Worm (Caenorhabditis elegans) whole organism, young adult: ENCODE results near the gene hex-3.

ENCODE experiments used
- C06A6.2 ChIP-seq: fragments of 200-800 bp; sonication (Bioruptor generic); conservative IDR thresholded peaks from 2 replicates; pipeline ENCODE4 v1.3.6; 2022; ENCODE audit warnings: missing genetic modification characterization, missing compliant biosample characterization
- C17E4.6 ChIP-seq: fragments of 200-800 bp; sonication (Bioruptor generic); IDR thresholded peaks from 2 replicates; pipeline ENCODE4 v1.3.6; 2022; ENCODE audit warnings: missing genetic modification reagents, missing genetic modification characterization, missing compliant biosample characterization
- D2030.7 ChIP-seq: fragments of 200-800 bp; sonication (Bioruptor generic); IDR thresholded peaks from 2 replicates; pipeline ENCODE4 v1.3.6; 2022; ENCODE audit warnings: missing genetic modification reagents, missing genetic modification characterization, missing compliant biosample characterization
- F10E7.11 ChIP-seq: sonication (generic microtip); optimal IDR thresholded peaks from 2 replicates; lab custom pipeline; 2017; ENCODE audit warnings: mild to moderate bottlenecking, missing genetic modification characterization, moderate library complexity, missing compliant biosample characterization
- F22D6.2 ChIP-seq: sonication (generic microtip); optimal IDR thresholded peaks from 2 replicates; lab custom pipeline; 2016; ENCODE audit warnings: mild to moderate bottlenecking, missing genetic modification characterization, missing compliant biosample characterization
- F37B4.10 ChIP-seq: fragments of 200-800 bp; sonication (Bioruptor generic); IDR thresholded peaks from 2 replicates; pipeline ENCODE4 v1.3.6; 2022; ENCODE audit warnings: missing genetic modification characterization, missing compliant biosample characterization
- F39B2.1 ChIP-seq: fragments of 200-800 bp; sonication (Bioruptor generic); IDR thresholded peaks from 2 replicates; pipeline ENCODE4 v1.3.6; 2022; ENCODE audit warnings: missing genetic modification reagents, missing genetic modification characterization, missing compliant biosample characterization
- K11D2.4 ChIP-seq: fragments of 200-800 bp; sonication (Bioruptor generic); IDR thresholded peaks from 2 replicates; pipeline ENCODE4 v1.3.6; 2022; ENCODE audit warnings: missing genetic modification reagents, missing genetic modification characterization, missing compliant biosample characterization
- T07F8.4 ChIP-seq: sonication (generic microtip); optimal IDR thresholded peaks from 2 replicates; lab custom pipeline; 2016; ENCODE audit warnings: mild to moderate bottlenecking, missing genetic modification characterization, moderate library complexity, missing compliant biosample characterization
- Y53G8AR.9 ChIP-seq: fragments of 200-800 bp; sonication (Bioruptor generic); conservative IDR thresholded peaks from 2 replicates; pipeline ENCODE4 v1.3.6; 2022; ENCODE audit warnings: missing genetic modification reagents, missing genetic modification characterization, missing compliant biosample characterization
- akir-1 ChIP-seq: fragments of 200-800 bp; sonication (Bioruptor generic); optimal IDR thresholded peaks from 2 replicates; lab custom pipeline; 2018; ENCODE audit warnings: mild to moderate bottlenecking, missing genetic modification characterization, moderate library complexity, missing compliant biosample characterization
- atf-7 ChIP-seq: sonication (generic microtip); optimal IDR thresholded peaks from 2 replicates; lab custom pipeline; 2017; ENCODE audit warnings: mild to moderate bottlenecking, missing genetic modification characterization, missing compliant biosample characterization
- attf-3 ChIP-seq: fragments of 200-800 bp; sonication (Bioruptor generic); conservative IDR thresholded peaks from 2 replicates; pipeline ENCODE4 v1.3.6; 2022; ENCODE audit warnings: missing genetic modification reagents, missing genetic modification characterization, missing compliant biosample characterization
- ceh-100 ChIP-seq: fragments of 200-800 bp; sonication (Bioruptor generic); IDR thresholded peaks from 2 replicates; pipeline ENCODE4 v1.3.6; 2022; ENCODE audit warnings: missing genetic modification reagents, missing genetic modification characterization, missing compliant biosample characterization
- ceh-40 ChIP-seq: fragments of 200-800 bp; sonication (Bioruptor generic); IDR thresholded peaks from 2 replicates; pipeline ENCODE4 v1.3.6; 2022; ENCODE audit warnings: missing genetic modification characterization, missing compliant biosample characterization
- die-1 ChIP-seq: sonication (generic microtip); optimal IDR thresholded peaks from 2 replicates; lab custom pipeline; 2016; ENCODE audit warnings: missing genotype, mild to moderate bottlenecking, missing genetic modification characterization, missing compliant biosample characterization
- dpff-1 ChIP-seq: sonication (generic microtip); optimal IDR thresholded peaks from 2 replicates; lab custom pipeline; 2017; ENCODE audit warnings: mild to moderate bottlenecking, missing genetic modification characterization, missing compliant biosample characterization
- dpl-1 ChIP-seq: fragments of 150-350 bp; optimal IDR thresholded peaks from 2 replicates; lab custom pipeline; 2014; ENCODE audit warnings: missing biosample characterization, missing genetic modification reagents, missing genetic modification characterization
- egl-44 ChIP-seq: fragments of 200-800 bp; sonication (Bioruptor generic); IDR thresholded peaks from 2 replicates; pipeline ENCODE4 v1.3.6; 2022; ENCODE audit warnings: missing genetic modification reagents, missing genetic modification characterization, missing compliant biosample characterization
- ekl-4 ChIP-seq: fragments of 200-800 bp; sonication (Bioruptor generic); IDR thresholded peaks from 2 replicates; pipeline ENCODE4 v1.3.6; 2022; ENCODE audit warnings: missing genetic modification reagents, missing genetic modification characterization, missing compliant biosample characterization
- fkh-3 ChIP-seq: sonication (generic microtip); optimal IDR thresholded peaks from 2 replicates; lab custom pipeline; 2016; ENCODE audit warnings: mild to moderate bottlenecking, missing genetic modification characterization, missing compliant biosample characterization
- him-1 ChIP-seq: sonication (generic microtip); optimal IDR thresholded peaks from 2 replicates; lab custom pipeline; 2016; ENCODE audit warnings: missing genotype, missing genetic modification reagents, missing genetic modification characterization, missing compliant biosample characterization
- hsf-1 ChIP-seq: fragments of 200-800 bp; sonication (Bioruptor generic); IDR thresholded peaks from 2 replicates; pipeline ENCODE4 v1.3.6; 2022; ENCODE audit warnings: missing genetic modification reagents, missing genetic modification characterization, missing compliant biosample characterization
- lag-1 ChIP-seq: fragments of 200-800 bp; sonication (Bioruptor generic); IDR thresholded peaks from 2 replicates; pipeline ENCODE4 v1.3.6; 2022; ENCODE audit warnings: missing genetic modification reagents, missing genetic modification characterization, missing compliant biosample characterization
- lin-26 ChIP-seq: fragments of 200-800 bp; sonication (Bioruptor generic); IDR thresholded peaks from 2 replicates; pipeline ENCODE4 v1.3.6; 2022; ENCODE audit warnings: missing genetic modification reagents, missing genetic modification characterization, missing compliant biosample characterization
- lin-35 ChIP-seq, 3 experiments: fragments of 150-350 bp in 2 of 3; sonication (generic microtip) in 1 of 3; optimal IDR thresholded peaks; 2 replicates each; lab custom pipeline; 2014 to 2018; ENCODE audit warnings: missing biosample characterization in 3 of 3, missing genetic modification characterization in 3 of 3, missing genetic modification reagents in 3 of 3
- lin-40 ChIP-seq: sonication (generic microtip); optimal IDR thresholded peaks from 2 replicates; lab custom pipeline; 2016; ENCODE audit warnings: missing genetic modification characterization, mild to moderate bottlenecking, missing compliant biosample characterization, missing genotype, missing genetic modification reagents
- mcd-1 ChIP-seq: fragments of 200-800 bp; sonication (Bioruptor generic); IDR thresholded peaks from 2 replicates; pipeline ENCODE4 v1.3.6; 2022; ENCODE audit warnings: missing genetic modification reagents, missing genetic modification characterization, missing compliant biosample characterization
- nfya-1 ChIP-seq: sonication (generic microtip); optimal IDR thresholded peaks from 2 replicates; lab custom pipeline; 2017; ENCODE audit warnings: antibody characterized with exemption, missing compliant biosample characterization, missing genetic modification characterization, borderline replicate concordance; ENCODE audit not compliant: insufficient read depth
- nhr-120 ChIP-seq: fragments of 200-800 bp; sonication (Bioruptor generic); IDR thresholded peaks from 2 replicates; pipeline ENCODE4 v1.3.6; 2022; ENCODE audit warnings: missing genetic modification characterization, missing compliant biosample characterization
- nhr-80 ChIP-seq: sonication (generic microtip); optimal IDR thresholded peaks from 2 replicates; lab custom pipeline; 2016; ENCODE audit warnings: missing genetic modification characterization, missing compliant biosample characterization
- nhr-90 ChIP-seq: sonication (generic microtip); optimal IDR thresholded peaks from 2 replicates; lab custom pipeline; 2016; ENCODE audit warnings: missing genotype, mild to moderate bottlenecking, missing genetic modification characterization, missing compliant biosample characterization
- rec-8 ChIP-seq, 2 experiments: sonication (generic microtip); optimal IDR thresholded peaks; 2 replicates each; lab custom pipeline; 2016; ENCODE audit warnings: mild to moderate bottlenecking in 2 of 2, missing genetic modification characterization in 2 of 2, missing genetic modification reagents in 2 of 2, missing genotype in 2 of 2, missing biosample characterization in 1 of 2, missing compliant biosample characterization in 1 of 2, moderate library complexity in 1 of 2
- sdz-38 ChIP-seq: sonication (generic microtip); optimal IDR thresholded peaks from 2 replicates; lab custom pipeline; 2016; ENCODE audit warnings: missing genotype, missing genetic modification characterization, missing compliant biosample characterization
- snpc-1.1 ChIP-seq: sonication (generic microtip); optimal IDR thresholded peaks from 2 replicates; lab custom pipeline; 2017; ENCODE audit warnings: missing genetic modification characterization, mild to moderate bottlenecking, missing compliant biosample characterization, antibody characterized with exemption, moderate library complexity, missing genotype, missing genetic modification reagents; ENCODE audit not compliant: insufficient read depth
- snpc-1.3 ChIP-seq: sonication (generic microtip); optimal IDR thresholded peaks from 2 replicates; lab custom pipeline; 2017; ENCODE audit warnings: missing genetic modification characterization, mild to moderate bottlenecking, missing compliant biosample characterization, antibody characterized with exemption, moderate library complexity, missing genotype, missing genetic modification reagents; ENCODE audit not compliant: insufficient read depth
- tbp1 ChIP-seq: fragments of 200-800 bp; sonication (Bioruptor generic); optimal IDR thresholded peaks from 2 replicates; lab custom pipeline; 2018; ENCODE audit warnings: mild to moderate bottlenecking, missing genetic modification characterization, missing compliant biosample characterization
- tlf-1 ChIP-seq: fragments of 200-800 bp; sonication (Bioruptor generic); optimal IDR thresholded peaks from 2 replicates; lab custom pipeline; 2018; ENCODE audit warnings: mild to moderate bottlenecking, missing genetic modification characterization, missing compliant biosample characterization
- xnd-1 ChIP-seq: sonication (generic microtip); optimal IDR thresholded peaks from 2 replicates; lab custom pipeline; 2016; ENCODE audit warnings: missing genotype, missing genetic modification reagents, missing genetic modification characterization, missing compliant biosample characterization
- ztf-25 ChIP-seq: fragments of 200-800 bp; sonication (Bioruptor generic); IDR thresholded peaks from 2 replicates; pipeline ENCODE4 v1.3.6; 2022; ENCODE audit warnings: missing genetic modification reagents, missing genetic modification characterization, missing compliant biosample characterization
- ztf-3 ChIP-seq: fragments of 200-800 bp; sonication (Bioruptor generic); optimal IDR thresholded peaks from 2 replicates; lab custom pipeline; 2018; ENCODE audit warnings: mild to moderate bottlenecking, missing genetic modification characterization, missing compliant biosample characterization

Gene hex-3

DNA sequence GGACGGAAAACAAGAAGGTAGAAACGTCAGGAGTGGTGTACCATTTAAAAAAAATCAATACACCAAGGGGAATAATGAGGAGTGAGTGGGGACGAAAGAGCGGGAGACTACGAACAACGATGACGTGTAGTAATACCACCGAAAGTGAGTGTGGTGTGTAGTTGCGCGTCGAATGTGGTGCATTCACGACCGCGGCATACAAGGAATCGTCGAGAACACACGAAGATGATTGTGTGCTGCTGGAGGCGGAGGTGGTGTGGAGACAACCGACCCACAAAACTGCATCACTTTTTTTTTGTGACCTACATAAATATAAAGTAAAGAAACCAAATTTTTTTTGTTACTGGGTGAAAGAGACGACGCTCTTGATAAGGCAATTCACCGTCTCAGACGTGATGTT is 30.7 kb upstream of the hex-3 start (continued):
- TF ChIP-seq egl-44 (GFP tag; lab: Robert Waterston, UW), result no peak
- 0 out of 2 replicates have a peak, but pooled peaks have one; percentile 4 for TF ChIP-seq F39B2.1
- TF ChIP-seq snpc-1.1 (tag; lab: Kevin White, UChicago), result no peak
- TF ChIP-seq nfya-1 (tag; lab: Kevin White, UChicago), result no peak
- TF ChIP-seq snpc-1.3 (tag; lab: Kevin White, UChicago), result no peak
- TF ChIP-seq ceh-100, result no peak
- TF ChIP-seq akir-1, result no peak
- TF ChIP-seq F37B4.10 (GFP tag; lab: Robert Waterston, UW), result no peak
- no peak for TF ChIP-seq nhr-120 (GFP tag; lab: Robert Waterston, UW)
- no peak for TF ChIP-seq sdz-38
- TF ChIP-seq K11D2.4 (GFP tag; lab: Robert Waterston, UW), result 0 out of 2 replicates have a peak, but pooled peaks have one; percentile 24
- TF ChIP-seq Y53G8AR.9 (GFP tag; lab: Robert Waterston, UW), result no peak
- no peak for TF ChIP-seq D2030.7
- TF ChIP-seq mcd-1 (GFP tag; lab: Robert Waterston, UW), result peak; percentile 60
- peak; percentile 51 for TF ChIP-seq atf-7 (tag; lab: Kevin White, UChicago)
- no peak for TF ChIP-seq fkh-3 (tag; lab: Kevin White, UChicago)
- TF ChIP-seq C17E4.6 (GFP tag; lab: Robert Waterston, UW), result no peak
- no peak for TF ChIP-seq F22D6.2 (tag; lab: Kevin White, UChicago)
- no peak for TF ChIP-seq ztf-3 (GFP tag; lab: Kevin White, UChicago)
- TF ChIP-seq C06A6.2 (GFP tag; lab: Robert Waterston, UW), result no peak; the same call in 1 of the 2 replicates
- peak; percentile 14 for TF ChIP-seq nhr-90
- no peak for TF ChIP-seq F10E7.11
- no peak for TF ChIP-seq lag-1
- TF ChIP-seq ztf-25, result no peak
- peak; percentile 62 for TF ChIP-seq lin-40 (tag; lab: Kevin White, UChicago)
- peak in 1 of 3 experiments; percentile 18 for TF ChIP-seq lin-35 (GFP tag; optimal IDR thresholded peaks at IDR 0.05; lab: Kevin White, UChicago)
- no peak for TF ChIP-seq ceh-40
- peak; percentile 24 for TF ChIP-seq die-1
- TF ChIP-seq lin-26 (GFP tag; lab: Robert Waterston, UW), result peak; percentile 36; the same call in 1 of the 2 replicates
- no peak for TF ChIP-seq T07F8.4 (tag; lab: Kevin White, UChicago)
- peak; percentile 50; the same call in 1 of the 2 replicates for TF ChIP-seq ekl-4 (GFP tag; lab: Robert Waterston, UW)
- no peak for TF ChIP-seq dpl-1 (GFP tag; lab: Kevin White, UChicago)
- TF ChIP-seq rec-8 (tag; optimal IDR thresholded peaks at IDR 0.05; lab: Kevin White, UChicago), result no peak
- no peak for TF ChIP-seq xnd-1 (tag; lab: Kevin White, UChicago)
- no peak for TF ChIP-seq attf-3 (GFP tag; lab: Robert Waterston, UW)
- peak; percentile 71 for TF ChIP-seq nhr-80
- TF ChIP-seq him-1 (tag; lab: Kevin White, UChicago), result no peak
- peak; percentile 10 for TF ChIP-seq tbp1 (GFP tag; lab: Kevin White, UChicago)
- no peak for TF ChIP-seq dpff-1 (tag; lab: Kevin White, UChicago)
- peak; percentile 74 for TF ChIP-seq hsf-1 (GFP tag; lab: Robert Waterston, UW)
- peak; percentile 4 for TF ChIP-seq tlf-1 (GFP tag; lab: Kevin White, UChicago)
